Fruit fly (Drosophila melanogaster) whole organism, embryonic: ENCODE measurements around the gene CG33679.

Source experiments
- C15 ChIP-seq: fragments of 200-800 bp; sonication (Bioruptor generic); IDR thresholded peaks from 3 replicates; pipeline ENCODE4 v1.3.6; 2022; ENCODE audit warnings: missing biosample characterization, missing genetic modification characterization
- CG10274 ChIP-seq: fragments of 200-800 bp; sonication (Bioruptor generic); optimal IDR thresholded peaks from 3 replicates; lab custom pipeline; 2017; ENCODE audit warnings: missing biosample characterization, mild to moderate bottlenecking, missing genetic modification characterization
- CG11093 ChIP-seq: fragments of 200-800 bp; sonication (Bioruptor generic); IDR thresholded peaks from 3 replicates; pipeline ENCODE4 v1.3.6; 2022; ENCODE audit warnings: missing biosample characterization, missing genetic modification characterization
- CG1233 ChIP-seq: fragments of 200-800 bp; sonication (Bioruptor generic); optimal IDR thresholded peaks from 4 replicates; lab custom pipeline; 2018; ENCODE audit warnings: missing biosample characterization, mild to moderate bottlenecking, missing genetic modification characterization
- CG14441 ChIP-seq: fragments of 200-800 bp; sonication (Bioruptor generic); IDR thresholded peaks from 2 replicates; pipeline ENCODE4 v1.3.6; 2022; ENCODE audit warnings: missing biosample characterization, missing genetic modification characterization
- CG15514 ChIP-seq: fragments of 200-800 bp; sonication (Bioruptor generic); optimal IDR thresholded peaks from 3 replicates; lab custom pipeline; 2017; ENCODE audit warnings: missing biosample characterization, missing genetic modification characterization, mild to moderate bottlenecking, moderate library complexity, missing genetic modification reagents
- CG15696 ChIP-seq: fragments of 200-800 bp; sonication (Bioruptor generic); optimal IDR thresholded peaks from 2 replicates; lab custom pipeline; 2019; ENCODE audit warnings: missing biosample characterization, mild to moderate bottlenecking, missing genetic modification characterization, moderate library complexity
- CG1647 ChIP-seq: fragments of 200-800 bp; sonication (Bioruptor generic); optimal IDR thresholded peaks from 3 replicates; lab custom pipeline; 2016; ENCODE audit warnings: missing biosample characterization, missing genetic modification characterization
- CG42726 ChIP-seq: fragments of 200-800 bp; sonication (Bioruptor generic); IDR thresholded peaks from 2 replicates; pipeline ENCODE4 v1.3.6; 2022; ENCODE audit warnings: missing biosample characterization, missing genetic modification characterization; ENCODE audit not compliant: partially characterized antibody
- CG4617 ChIP-seq: fragments of 200-800 bp; sonication (Bioruptor generic); optimal IDR thresholded peaks from 3 replicates; lab custom pipeline; 2016; ENCODE audit warnings: missing biosample characterization, missing genetic modification characterization, borderline replicate concordance
- CG6854 ChIP-seq: fragments of 200-800 bp; sonication (Bioruptor generic); optimal IDR thresholded peaks from 3 replicates; lab custom pipeline; 2017; ENCODE audit warnings: missing biosample characterization, mild to moderate bottlenecking, missing genetic modification characterization
- CG8478 ChIP-seq: fragments of >200 bp; optimal IDR thresholded peaks from 2 replicates; lab custom pipeline; 2018
- CG9437 ChIP-seq: fragments of 200-800 bp; sonication (Bioruptor generic); optimal IDR thresholded peaks from 2 replicates; lab custom pipeline; 2018; ENCODE audit warnings: missing biosample characterization, mild to moderate bottlenecking, missing genetic modification characterization
- Dip2 ChIP-seq: fragments of 200-800 bp; sonication (Bioruptor generic); IDR thresholded peaks from 2 replicates; pipeline ENCODE4 v1.3.6; 2022; ENCODE audit warnings: missing biosample characterization, missing genetic modification characterization
- Dip3 ChIP-seq: fragments of 200-800 bp; sonication (Bioruptor generic); optimal IDR thresholded peaks from 3 replicates; lab custom pipeline; 2016; ENCODE audit warnings: missing biosample characterization, missing genetic modification characterization
- Ets65A ChIP-seq: fragments of 200-800 bp; sonication (Bioruptor generic); peaks from one replicate; lab custom pipeline; 2016; ENCODE audit warnings: missing biosample characterization, missing genetic modification characterization
- GATAe ChIP-seq: fragments of 200-800 bp; sonication (Bioruptor generic); conservative IDR thresholded peaks from 2 replicates; pipeline ENCODE4 v1.3.6; 2022; ENCODE audit warnings: missing biosample characterization, missing genetic modification characterization
- HLH54F ChIP-seq: fragments of 200-800 bp; sonication (Bioruptor generic); optimal IDR thresholded peaks from 3 replicates; lab custom pipeline; 2016; ENCODE audit warnings: missing biosample characterization, missing genetic modification characterization
- HLHmδ ChIP-seq: fragments of 200-800 bp; sonication (Bioruptor generic); optimal IDR thresholded peaks from 2 replicates; lab custom pipeline; 2018; ENCODE audit warnings: missing biosample characterization, mild to moderate bottlenecking, missing genetic modification characterization, moderate library complexity
- HmgD ChIP-seq: fragments of 200-800 bp; sonication (Bioruptor generic); optimal IDR thresholded peaks from 3 replicates; lab custom pipeline; 2016; ENCODE audit warnings: missing biosample characterization, missing genetic modification characterization
- HmgZ ChIP-seq: fragments of 200-800 bp; sonication (Bioruptor generic); optimal IDR thresholded peaks from 2 replicates; lab custom pipeline; 2018; ENCODE audit warnings: missing biosample characterization, mild to moderate bottlenecking, missing genetic modification characterization
- Hmx ChIP-seq: fragments of 200-800 bp; sonication (Bioruptor generic); optimal IDR thresholded peaks from 2 replicates; lab custom pipeline; 2016; ENCODE audit warnings: missing biosample characterization, missing genetic modification characterization
- Lhr ChIP-seq: fragments of 200-800 bp; sonication (Bioruptor generic); optimal IDR thresholded peaks from 3 replicates; lab custom pipeline; 2017; ENCODE audit warnings: mild to moderate bottlenecking, missing biosample characterization, missing genetic modification reagents, missing genetic modification characterization
- Max ChIP-seq: fragments of 200-800 bp; sonication (Bioruptor generic); optimal IDR thresholded peaks from 2 replicates; lab custom pipeline; 2016; ENCODE audit warnings: missing biosample characterization, mild to moderate bottlenecking, missing genetic modification characterization
- Meics ChIP-seq: fragments of 200-800 bp; sonication (Bioruptor generic); optimal IDR thresholded peaks from 2 replicates; lab custom pipeline; 2017; ENCODE audit warnings: missing biosample characterization, mild to moderate bottlenecking, missing genetic modification characterization
- Mes4 ChIP-seq: fragments of 200-800 bp; sonication (Bioruptor generic); optimal IDR thresholded peaks from 2 replicates; lab custom pipeline; 2016; ENCODE audit warnings: missing biosample characterization, missing genetic modification characterization
- Myb ChIP-seq: fragments of 200-800 bp; sonication (Bioruptor generic); optimal IDR thresholded peaks from 2 replicates; lab custom pipeline; 2016; ENCODE audit warnings: missing biosample characterization, missing genetic modification characterization
- NK7.1 ChIP-seq: fragments of 200-800 bp; sonication (Bioruptor generic); optimal IDR thresholded peaks from 3 replicates; lab custom pipeline; 2016; ENCODE audit warnings: missing biosample characterization, missing genetic modification characterization
- Six4 ChIP-seq: fragments of 200-800 bp; sonication (Bioruptor generic); optimal IDR thresholded peaks from 2 replicates; lab custom pipeline; 2016; ENCODE audit warnings: missing biosample characterization, missing genetic modification characterization
- Sox102F ChIP-seq: fragments of 200-800 bp; sonication (Bioruptor generic); optimal IDR thresholded peaks from 2 replicates; lab custom pipeline; 2018; ENCODE audit warnings: missing biosample characterization, mild to moderate bottlenecking, missing genetic modification characterization, moderate library complexity
- Ssrp ChIP-seq: fragments of 200-800 bp; sonication (Bioruptor generic); optimal IDR thresholded peaks from 2 replicates; lab custom pipeline; 2018; ENCODE audit warnings: missing biosample characterization, mild to moderate bottlenecking, missing genetic modification characterization, moderate library complexity
- abd-A ChIP-seq: fragments of 200-800 bp; sonication (Bioruptor generic); optimal IDR thresholded peaks from 3 replicates; lab custom pipeline; 2019; ENCODE audit warnings: missing biosample characterization, mild to moderate bottlenecking, missing genetic modification characterization, moderate library complexity
- ato ChIP-seq: fragments of 200-800 bp; sonication (Bioruptor generic); IDR thresholded peaks from 2 replicates; pipeline ENCODE4 v1.3.6; 2022; ENCODE audit warnings: missing biosample characterization, missing genetic modification characterization; ENCODE audit not compliant: partially characterized antibody
- bab2 ChIP-seq: fragments of 200-800 bp; sonication (Bioruptor generic); optimal IDR thresholded peaks from 2 replicates; lab custom pipeline; 2016; ENCODE audit warnings: missing biosample characterization, missing genetic modification characterization
- croc ChIP-seq: fragments of 200-800 bp; sonication (Bioruptor generic); conservative IDR thresholded peaks from 3 replicates; pipeline ENCODE4 v1.3.6; 2022; ENCODE audit warnings: missing biosample characterization, missing genetic modification characterization
- gfzf ChIP-seq: fragments of 200-800 bp; sonication (Bioruptor generic); optimal IDR thresholded peaks from 2 replicates; lab custom pipeline; 2016; ENCODE audit warnings: missing biosample characterization, mild to moderate bottlenecking, missing genetic modification characterization, moderate library complexity
- hb ChIP-seq: fragments of 200-800 bp; sonication (Bioruptor generic); IDR thresholded peaks from 3 replicates; pipeline ENCODE4 v1.3.6; 2022; ENCODE audit warnings: missing biosample characterization, missing genetic modification characterization; ENCODE audit not compliant: partially characterized antibody
- ken ChIP-seq: fragments of 200-800 bp; sonication (Bioruptor generic); IDR thresholded peaks from 3 replicates; pipeline ENCODE4 v1.3.6; 2022; ENCODE audit warnings: missing biosample characterization, missing genetic modification characterization
- luna ChIP-seq: fragments of 200-800 bp; sonication (Bioruptor generic); optimal IDR thresholded peaks from 2 replicates; lab custom pipeline; 2016; ENCODE audit warnings: missing biosample characterization, missing genetic modification characterization
- mam ChIP-seq: fragments of 200-800 bp; sonication (Bioruptor generic); optimal IDR thresholded peaks from 3 replicates; lab custom pipeline; 2016; ENCODE audit warnings: missing biosample characterization, missing genetic modification characterization
- nerfin-1 ChIP-seq: fragments of 200-800 bp; sonication (Bioruptor generic); optimal IDR thresholded peaks from 3 replicates; lab custom pipeline; 2019; ENCODE audit warnings: missing biosample characterization, mild to moderate bottlenecking, missing genetic modification characterization, moderate library complexity
- nom ChIP-seq: fragments of 200-800 bp; sonication (Bioruptor generic); optimal IDR thresholded peaks from 2 replicates; lab custom pipeline; 2017; ENCODE audit warnings: missing biosample characterization, missing genetic modification characterization, mild to moderate bottlenecking, moderate library complexity, missing genetic modification reagents
- pho ChIP-seq: fragments of 200-800 bp; sonication (Bioruptor generic); optimal IDR thresholded peaks from 2 replicates; lab custom pipeline; 2016; ENCODE audit warnings: missing biosample characterization, missing genetic modification characterization
- prd ChIP-seq, 3 experiments: fragments of >200 bp in 2 of 3; fragments of 200-800 bp in 1 of 3; sonication (Bioruptor generic) in 1 of 3; optimal IDR thresholded peaks in 2 of 3; IDR thresholded peaks in 1 of 3; 2 replicates in 2 of 3; 3 replicates in 1 of 3; pipeline versions ENCODE4 v1.3.6 to Lab custom; 2017 to 2022; ENCODE audit warnings: missing biosample characterization in 1 of 3, missing genetic modification characterization in 1 of 3
- tap ChIP-seq: fragments of 200-800 bp; optimal IDR thresholded peaks from 3 replicates; lab custom pipeline; 2019; ENCODE audit warnings: missing biosample characterization, mild to moderate bottlenecking, missing genetic modification characterization, moderate library complexity
- tna ChIP-seq: fragments of 200-800 bp; sonication (Bioruptor generic); IDR thresholded peaks from 2 replicates; pipeline ENCODE4 v1.3.6; 2022; ENCODE audit warnings: missing biosample characterization, missing genetic modification characterization; ENCODE audit not compliant: partially characterized antibody
- ttk ChIP-seq: fragments of 200-800 bp; sonication (Bioruptor generic); IDR thresholded peaks from 2 replicates; pipeline ENCODE4 v2.1.2; 2022; ENCODE audit warnings: missing biosample characterization, missing genetic modification characterization
- zfh1 ChIP-seq: fragments of 200-800 bp; sonication (Bioruptor generic); IDR thresholded peaks from 3 replicates; pipeline ENCODE4 v1.3.6; 2022; ENCODE audit warnings: missing biosample characterization, missing genetic modification characterization

CG33679 gene

DNA sequence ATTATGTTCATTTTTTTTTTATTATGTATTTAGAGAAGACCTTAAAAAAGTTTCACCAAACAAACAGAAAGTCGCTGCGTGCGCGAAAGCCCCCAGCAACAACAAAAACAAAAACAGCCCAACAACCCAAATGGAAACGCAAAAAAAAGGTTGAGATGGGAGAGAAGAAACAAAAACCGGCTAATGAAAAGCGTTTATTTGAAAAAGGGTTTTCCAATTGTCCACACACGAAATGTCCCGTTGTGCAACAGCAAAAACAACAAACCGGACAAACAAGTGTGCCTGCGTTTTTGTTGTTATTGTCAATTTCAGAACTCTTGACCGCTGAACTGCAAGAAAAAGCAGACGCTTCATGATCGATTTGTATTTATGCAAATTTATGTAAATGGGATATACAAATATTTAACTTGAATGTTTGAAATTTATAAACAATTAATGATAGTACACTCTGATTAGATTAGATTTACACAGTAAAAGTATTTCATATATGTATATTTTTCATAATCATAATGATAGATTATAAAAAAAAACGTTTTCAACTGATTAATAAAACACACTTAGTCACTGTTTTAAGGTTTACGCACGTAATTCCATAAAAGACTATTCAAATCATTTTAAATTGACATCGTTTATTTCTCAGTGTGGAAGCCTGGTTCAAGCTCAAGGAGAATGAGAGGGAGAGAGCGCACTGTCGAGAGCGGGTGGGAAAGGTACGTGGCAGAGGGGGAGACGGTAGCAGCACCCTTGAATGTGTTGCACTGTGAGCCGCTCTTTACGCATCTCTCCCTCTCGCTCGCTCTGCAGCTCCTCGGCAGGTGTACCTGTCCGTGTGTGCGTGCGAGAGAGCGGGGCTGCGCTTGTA lies 1.5 kb upstream of the CG33679 start (continued):
- peak; percentile 82 for TF ChIP-seq Six4 (GFP tag; lab: Kevin White, UChicago)
- peak; percentile 79 for TF ChIP-seq CG15696
- TF ChIP-seq Max (GFP tag; lab: Kevin White, UChicago) = peak; percentile 64
- TF ChIP-seq luna = no peak
- peak; percentile 75 for TF ChIP-seq CG8478 (lab: Kevin White, UChicago)
- no peak for TF ChIP-seq Myb (GFP tag; lab: Kevin White, UChicago)
- no peak for TF ChIP-seq hb (GFP tag; lab: Robert Waterston, UW)
- no peak for TF ChIP-seq tna (GFP tag; lab: Robert Waterston, UW)
- no peak for TF ChIP-seq gfzf (GFP tag; lab: Kevin White, UChicago)
- TF ChIP-seq CG1647 (GFP tag; lab: Kevin White, UChicago) = peak; percentile 42
- no peak for TF ChIP-seq GATAe
- no peak for TF ChIP-seq prd (optimal IDR thresholded peaks at IDR 0.05; lab: Kevin White, UChicago)
- TF ChIP-seq prd (GFP tag; IDR thresholded peaks at IDR 0.05; lab: Robert Waterston, UW) = peak; percentile 80
- TF ChIP-seq CG42726 (GFP tag; lab: Robert Waterston, UW) = no peak
- TF ChIP-seq CG10274 (GFP tag; lab: Kevin White, UChicago) = peak; percentile 43
- TF ChIP-seq C15 (GFP tag; lab: Robert Waterston, UW) = no peak
- TF ChIP-seq HLHmδ (GFP tag; lab: Kevin White, UChicago) = peak; percentile 70
- TF ChIP-seq zfh1 = peak; percentile 80
- TF ChIP-seq abd-A (tag; lab: Kevin White, UChicago) = no peak
- peak; percentile 72; the same call in 1 of the 3 replicates for TF ChIP-seq ken
- no peak for TF ChIP-seq NK7.1 (GFP tag; lab: Kevin White, UChicago)
- peak; percentile 34 for TF ChIP-seq CG15514 (GFP tag; lab: Kevin White, UChicago)
- no peak for TF ChIP-seq HmgD (GFP tag; lab: Kevin White, UChicago)
- TF ChIP-seq CG14441 (GFP tag; lab: Robert Waterston, UW) = no peak
- TF ChIP-seq CG6854 (GFP tag; lab: Kevin White, UChicago) = peak; percentile 65
- no peak for TF ChIP-seq ato (GFP tag; lab: Robert Waterston, UW)
- TF ChIP-seq Dip3 (GFP tag; lab: Kevin White, UChicago) = peak; percentile 10
- TF ChIP-seq nerfin-1 = peak; percentile 78
- TF ChIP-seq tap (tag; lab: Kevin White, UChicago) = peak; percentile 51
- no peak for TF ChIP-seq HmgZ (tag; lab: Kevin White, UChicago)
- TF ChIP-seq pho (GFP tag; lab: Kevin White, UChicago) = peak; percentile 25
- TF ChIP-seq HLH54F (GFP tag; lab: Kevin White, UChicago) = no peak
- TF ChIP-seq Mes4 (GFP tag; lab: Kevin White, UChicago) = peak; percentile 7
- peak; percentile 13 for TF ChIP-seq CG4617 (GFP tag; lab: Kevin White, UChicago)
- TF ChIP-seq Sox102F (GFP tag; lab: Kevin White, UChicago) = peak; percentile 80
- TF ChIP-seq bab2 (GFP tag; lab: Kevin White, UChicago) = no peak
- TF ChIP-seq ttk (GFP tag; lab: Robert Waterston, UW) = peak; percentile 72
- TF ChIP-seq croc (GFP tag; lab: Robert Waterston, UW) = peak; percentile 72
- peak; percentile 75 for TF ChIP-seq nom (GFP tag; lab: Kevin White, UChicago)
- TF ChIP-seq CG11093 = peak; percentile 63; the same call in 2 of the 3 replicates
- peak; percentile 71 for TF ChIP-seq Ssrp (tag; lab: Kevin White, UChicago)
- peak; percentile 29 for TF ChIP-seq Lhr (GFP tag; lab: Kevin White, UChicago)
- peak; percentile 74 for TF ChIP-seq Meics
- peak; percentile 78 for TF ChIP-seq CG9437 (GFP tag; lab: Kevin White, UChicago)
- peak; percentile 75 for TF ChIP-seq CG1233 (GFP tag; lab: Kevin White, UChicago)
- no peak for TF ChIP-seq Dip2
- TF ChIP-seq Hmx = no peak
- TF ChIP-seq Ets65A (GFP tag; lab: Kevin White, UChicago) = peak; percentile 89
- peak; percentile 8 for TF ChIP-seq mam
